Worm (Caenorhabditis elegans) whole organism, L1 larva: ENCODE measurements around the gene elo-8.

Source experiments
- C34B4.2 ChIP-seq: sonication (generic microtip); optimal IDR thresholded peaks from 2 replicates; lab custom pipeline; 2017; ENCODE audit warnings: mild to moderate bottlenecking, missing genetic modification characterization, missing compliant biosample characterization
- F16B12.6 ChIP-seq: fragments of 150-350 bp; optimal IDR thresholded peaks from 2 replicates; lab custom pipeline; 2014; ENCODE audit warnings: missing biosample characterization, missing genetic modification characterization
- aha-1 ChIP-seq: fragments of 150-350 bp; optimal IDR thresholded peaks from 2 replicates; lab custom pipeline; 2014; ENCODE audit warnings: missing biosample characterization, missing genetic modification characterization
- ceh-63 ChIP-seq: fragments of 200-800 bp; sonication (Bioruptor generic); optimal IDR thresholded peaks from 2 replicates; lab custom pipeline; 2018; ENCODE audit warnings: mild to moderate bottlenecking, missing genetic modification characterization, missing compliant biosample characterization
- ceh-82 ChIP-seq, 3 experiments: fragments of 150-350 bp in 1 of 3; sonication (generic microtip) in 2 of 3; optimal IDR thresholded peaks; 2 replicates each; lab custom pipeline; 2014 to 2017; ENCODE audit warnings: missing biosample characterization in 3 of 3, missing genetic modification characterization in 3 of 3
- ceh-90 ChIP-seq: sonication (generic microtip); optimal IDR thresholded peaks from 2 replicates; lab custom pipeline; 2016; ENCODE audit warnings: missing genetic modification characterization, missing compliant biosample characterization
- ces-1 ChIP-seq: fragments of 150-350 bp; optimal IDR thresholded peaks from 2 replicates; lab custom pipeline; 2014; ENCODE audit warnings: missing biosample characterization, missing genetic modification reagents, missing genetic modification characterization
- dpl-1 ChIP-seq, 3 experiments: fragments of 150-350 bp in 2 of 3; sonication (generic microtip) in 1 of 3; optimal IDR thresholded peaks; 2 replicates each; lab custom pipeline; 2014 to 2017; ENCODE audit warnings: missing biosample characterization in 3 of 3, missing genetic modification characterization in 3 of 3, missing genetic modification reagents in 3 of 3
- efl-1 ChIP-seq, 4 experiments: fragments of 150-350 bp; optimal IDR thresholded peaks in 3 of 4; peaks in 1 of 4; 1 replicate in 1 of 4; 2 replicates in 3 of 4; lab custom pipeline; 2014; ENCODE audit warnings: missing biosample characterization in 2 of 4, missing genetic modification characterization in 2 of 4, missing genetic modification reagents in 2 of 4
- egl-27 ChIP-seq, 2 experiments: fragments of 150-350 bp in 1 of 2; sonication (generic microtip); optimal IDR thresholded peaks; 3 replicates each; lab custom pipeline; 2017 to 2018; ENCODE audit warnings: missing biosample characterization in 2 of 2, missing genetic modification characterization in 2 of 2, missing genetic modification reagents in 2 of 2
- elt-2 ChIP-seq: sonication (generic microtip); optimal IDR thresholded peaks from 2 replicates; lab custom pipeline; 2016; ENCODE audit warnings: missing genetic modification characterization, mild to moderate bottlenecking, inconsistent platforms, missing compliant biosample characterization, missing genetic modification reagents
- ets-5 ChIP-seq: fragments of 200-800 bp; sonication (Bioruptor generic); IDR thresholded peaks from 2 replicates; pipeline ENCODE4 v1.3.6; 2022; ENCODE audit warnings: missing genetic modification characterization, missing compliant biosample characterization
- fkh-10 ChIP-seq: sonication (generic microtip); optimal IDR thresholded peaks from 2 replicates; lab custom pipeline; 2017; ENCODE audit warnings: missing biosample characterization, missing genetic modification reagents, missing genetic modification characterization
- fkh-4 ChIP-seq: sonication (generic microtip); optimal IDR thresholded peaks from 2 replicates; lab custom pipeline; 2016; ENCODE audit warnings: missing compliant biosample characterization, missing genetic modification characterization, borderline replicate concordance
- fkh-8 ChIP-seq: sonication (generic microtip); optimal IDR thresholded peaks from 2 replicates; lab custom pipeline; 2016; ENCODE audit warnings: mild to moderate bottlenecking, missing genetic modification characterization, missing compliant biosample characterization
- isw-1 ChIP-seq: fragments of 200-800 bp; sonication (Bioruptor generic); IDR thresholded peaks from 2 replicates; pipeline ENCODE4 v1.3.6; 2022; ENCODE audit warnings: missing genetic modification characterization, missing compliant biosample characterization
- lin-15B ChIP-seq: fragments of 150-350 bp; sonication (generic microtip); optimal IDR thresholded peaks from 3 replicates; lab custom pipeline; 2014; ENCODE audit warnings: missing biosample characterization, missing genetic modification characterization
- lin-39 ChIP-seq: fragments of 150-350 bp; optimal IDR thresholded peaks from 2 replicates; lab custom pipeline; 2014; ENCODE audit warnings: missing biosample characterization, missing genetic modification reagents, missing genetic modification characterization
- lsy-2 ChIP-seq, 2 experiments: fragments of 150-350 bp; optimal IDR thresholded peaks; 2 replicates each; lab custom pipeline; 2014; ENCODE audit warnings: missing biosample characterization in 2 of 2, missing genetic modification characterization in 2 of 2
- mab-9 ChIP-seq: fragments of 200-800 bp; sonication (Bioruptor generic); IDR thresholded peaks from 2 replicates; pipeline ENCODE4 v1.3.6; 2022; ENCODE audit warnings: missing genetic modification reagents, missing genetic modification characterization, missing compliant biosample characterization
- mef-2 ChIP-seq: fragments of 150-350 bp; optimal IDR thresholded peaks from 2 replicates; lab custom pipeline; 2014; ENCODE audit warnings: missing biosample characterization, missing genetic modification characterization
- nhr-12 ChIP-seq: sonication (generic microtip); optimal IDR thresholded peaks from 2 replicates; lab custom pipeline; 2017; ENCODE audit warnings: missing biosample characterization, missing genetic modification characterization
- nhr-20 ChIP-seq: sonication (generic microtip); optimal IDR thresholded peaks from 2 replicates; lab custom pipeline; 2016; ENCODE audit warnings: mild to moderate bottlenecking, missing genetic modification characterization, missing compliant biosample characterization
- nhr-237 ChIP-seq: fragments of 150-350 bp; optimal IDR thresholded peaks from 2 replicates; lab custom pipeline; 2014; ENCODE audit warnings: missing biosample characterization, missing genetic modification characterization
- nhr-47 ChIP-seq: sonication (generic microtip); optimal IDR thresholded peaks from 2 replicates; lab custom pipeline; 2016; ENCODE audit warnings: mild to moderate bottlenecking, missing genetic modification characterization, moderate library complexity, missing compliant biosample characterization
- nhr-71 ChIP-seq: sonication (generic microtip); optimal IDR thresholded peaks from 2 replicates; lab custom pipeline; 2016; ENCODE audit warnings: mild to moderate bottlenecking, missing genetic modification characterization, moderate library complexity, missing compliant biosample characterization
- nhr-77 ChIP-seq: fragments of 150-350 bp; optimal IDR thresholded peaks from 2 replicates; lab custom pipeline; 2014; ENCODE audit warnings: missing biosample characterization, missing genetic modification characterization
- nhr-84 ChIP-seq: sonication (generic microtip); optimal IDR thresholded peaks from 2 replicates; lab custom pipeline; 2017; ENCODE audit warnings: missing biosample characterization, missing genetic modification characterization
- nhr-85 ChIP-seq: sonication (generic microtip); peaks from one replicate; lab custom pipeline; 2016; ENCODE audit warnings: missing genetic modification characterization, inconsistent platforms, missing compliant biosample characterization
- rnt-1 ChIP-seq: sonication (generic microtip); optimal IDR thresholded peaks from 2 replicates; lab custom pipeline; 2016; ENCODE audit warnings: mild to moderate bottlenecking, missing genetic modification characterization, moderate library complexity, missing compliant biosample characterization
- sptf-1 ChIP-seq: fragments of 150-350 bp; optimal IDR thresholded peaks from 2 replicates; lab custom pipeline; 2014; ENCODE audit warnings: missing biosample characterization, missing genetic modification characterization
- swsn-7 ChIP-seq: sonication (generic microtip); optimal IDR thresholded peaks from 2 replicates; lab custom pipeline; 2016; ENCODE audit warnings: missing genetic modification characterization, missing compliant biosample characterization
- tbx-2 ChIP-seq: sonication (generic microtip); optimal IDR thresholded peaks from 2 replicates; lab custom pipeline; 2016; ENCODE audit warnings: missing genetic modification characterization, missing compliant biosample characterization
- unc-86 ChIP-seq: sonication (generic microtip); optimal IDR thresholded peaks from 2 replicates; lab custom pipeline; 2016; ENCODE audit warnings: missing genetic modification characterization, missing compliant biosample characterization
- unc-98 ChIP-seq: fragments of 200-800 bp; sonication (Bioruptor generic); IDR thresholded peaks from 2 replicates; pipeline ENCODE4 v1.3.6; 2022; ENCODE audit warnings: missing genetic modification characterization, missing compliant biosample characterization
- vab-15 ChIP-seq: sonication (generic microtip); optimal IDR thresholded peaks from 2 replicates; lab custom pipeline; 2017; ENCODE audit warnings: missing genotype, mild to moderate bottlenecking, missing genetic modification characterization, missing compliant biosample characterization

The elo-8 gene

DNA sequence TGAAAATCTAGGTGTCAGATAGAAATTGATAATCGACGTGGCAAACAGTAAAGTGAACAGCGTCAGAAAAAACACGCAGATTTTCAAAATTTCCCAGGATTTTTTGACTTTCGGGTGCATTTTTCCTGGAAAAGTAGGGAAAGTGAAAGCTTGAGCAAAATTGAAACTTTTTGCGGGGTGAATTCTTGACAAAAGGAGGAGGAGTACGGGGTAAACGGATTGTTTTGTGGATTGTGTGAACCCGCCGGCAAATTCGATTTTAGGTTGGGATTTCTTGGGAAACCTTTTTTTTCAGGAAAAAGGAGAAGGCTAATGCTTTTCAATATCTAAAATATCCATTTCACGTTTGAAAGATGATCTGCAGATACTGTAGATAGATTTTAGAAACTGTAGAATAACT lies 2.9 kb upstream of the elo-8 start, which contains the start of gene Y47D3A.34:
Gene Y47D3A.34, minus strand, starts transcription at position 120 of the 400 bp plus-strand sequence.
- TF ChIP-seq efl-1 (optimal IDR thresholded peaks at IDR 0.05; lab: Kevin White, UChicago): no peak
- TF ChIP-seq efl-1 (GFP tag; optimal IDR thresholded peaks at IDR 0.05 in 1 of 2; lab: Kevin White, UChicago): peak in 1 of 2 experiments; percentile 78
- TF ChIP-seq fkh-10 (GFP tag; lab: Kevin White, UChicago): peak; percentile 47
- TF ChIP-seq nhr-71 (tag; lab: Kevin White, UChicago): no peak
- no peak for TF ChIP-seq unc-86 (tag; lab: Kevin White, UChicago)
- no peak for TF ChIP-seq swsn-7 (tag; lab: Kevin White, UChicago)
- TF ChIP-seq lin-39 (tag; lab: Kevin White, UChicago): no peak
- TF ChIP-seq mef-2: no peak
- TF ChIP-seq elt-2: no peak
- TF ChIP-seq ceh-90 (tag; lab: Kevin White, UChicago): no peak

DNA sequence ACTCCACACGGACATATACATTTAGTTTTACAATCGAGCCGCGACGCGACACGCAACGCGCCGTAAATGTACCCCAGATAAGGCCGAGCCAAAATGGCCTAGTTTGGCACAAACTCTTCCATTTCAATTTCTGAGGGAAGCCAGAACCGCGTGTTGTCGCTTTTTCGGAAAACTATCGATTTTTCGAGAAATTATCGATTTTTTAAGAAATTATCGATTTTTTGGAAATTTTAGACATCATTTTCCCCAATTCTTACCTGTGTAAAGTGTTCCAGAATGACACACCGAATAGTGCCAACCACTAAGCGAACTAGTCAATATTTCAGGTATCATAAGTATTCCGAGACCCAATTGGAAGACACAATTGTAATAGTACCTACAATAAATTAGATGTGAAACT lies 461 bp downstream of the elo-8 start:
- no peak for TF ChIP-seq lin-15B (tag; lab: Kevin White, UChicago)
- no peak for TF ChIP-seq vab-15 (tag; lab: Kevin White, UChicago)
- TF ChIP-seq nhr-47: no peak
- TF ChIP-seq ets-5: no peak
- no peak for TF ChIP-seq lsy-2 (tag; optimal IDR thresholded peaks at IDR 0.05; lab: Kevin White, UChicago)
- no peak for TF ChIP-seq nhr-84 (tag; lab: Kevin White, UChicago)
- no peak for TF ChIP-seq nhr-20 (tag; lab: Kevin White, UChicago)
- TF ChIP-seq nhr-237: no peak
- TF ChIP-seq C34B4.2 (tag; lab: Kevin White, UChicago): no peak
- no peak for TF ChIP-seq efl-1 (optimal IDR thresholded peaks at IDR 0.05; lab: Kevin White, UChicago)
- no peak for TF ChIP-seq efl-1 (GFP tag; optimal IDR thresholded peaks at IDR 0.05 in 1 of 2; lab: Kevin White, UChicago)
- no peak for TF ChIP-seq nhr-12 (tag; lab: Kevin White, UChicago)
- no peak for TF ChIP-seq fkh-8 (tag; lab: Kevin White, UChicago)
- no peak for TF ChIP-seq ceh-63 (GFP tag; lab: Kevin White, UChicago)
- TF ChIP-seq unc-98: no peak
- no peak for TF ChIP-seq fkh-4 (tag; lab: Kevin White, UChicago)

DNA sequence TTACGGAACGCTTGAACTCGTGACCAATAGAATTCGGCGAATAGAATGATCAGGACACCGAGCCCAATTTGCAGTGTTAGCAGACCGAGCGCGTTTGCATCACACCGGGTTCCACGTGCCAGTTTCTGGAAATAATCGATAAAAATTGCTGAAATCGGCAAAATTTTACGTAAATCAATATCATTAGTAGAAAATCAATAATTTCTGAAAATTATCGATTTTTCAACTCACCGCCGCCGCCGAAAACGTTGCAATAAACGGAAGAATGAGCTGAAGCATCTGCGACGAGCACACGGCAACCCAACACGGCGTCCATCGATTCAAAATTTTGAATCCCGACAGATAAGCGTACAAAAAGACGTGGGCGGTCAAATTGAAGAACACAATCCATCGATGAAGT lies 1.3 kb downstream of the elo-8 start:
- TF ChIP-seq nhr-77 (tag; lab: Kevin White, UChicago): no peak
- no peak for TF ChIP-seq nhr-237
- TF ChIP-seq ces-1: no peak
- TF ChIP-seq rnt-1 (tag; lab: Kevin White, UChicago): peak; percentile 3
- no peak for TF ChIP-seq ceh-82 (tag; optimal IDR thresholded peaks at IDR 0.05; lab: Kevin White, UChicago)
- TF ChIP-seq tbx-2 (tag; lab: Kevin White, UChicago): no peak
- no peak for TF ChIP-seq nhr-85
- TF ChIP-seq F16B12.6: no peak

DNA sequence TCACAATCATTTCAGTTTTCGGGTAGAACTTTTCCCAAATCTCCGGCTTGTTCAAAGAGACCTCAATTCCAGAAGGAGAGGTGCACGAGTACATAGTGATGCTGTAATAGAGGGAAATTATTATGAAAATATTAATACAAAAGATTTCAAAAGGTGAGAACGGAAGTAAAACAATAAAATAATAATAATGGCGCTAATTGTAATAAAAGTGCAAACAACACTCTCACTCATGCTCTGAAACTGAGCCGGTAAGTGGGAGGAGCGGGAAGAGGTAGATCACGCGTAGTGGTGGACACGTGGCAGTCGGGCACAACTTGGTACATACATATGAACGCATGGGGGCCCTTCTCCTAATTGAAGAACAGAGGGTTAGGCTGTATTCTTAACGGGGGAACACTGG lies 4.8 kb downstream of the elo-8 start, which contains the start of gene tbx-37:
Gene tbx-37, minus strand, starts transcription at position 101 of the 400 bp plus-strand sequence.
- no peak for TF ChIP-seq ceh-63 (GFP tag; lab: Kevin White, UChicago)
- TF ChIP-seq dpl-1 (GFP tag; optimal IDR thresholded peaks at IDR 0.05; lab: Kevin White, UChicago): no peak
- no peak for TF ChIP-seq lsy-2 (tag; optimal IDR thresholded peaks at IDR 0.05; lab: Kevin White, UChicago)
- TF ChIP-seq isw-1 (GFP tag; lab: Robert Waterston, UW): no peak
- TF ChIP-seq egl-27 (tag; optimal IDR thresholded peaks at IDR 0.05; lab: Kevin White, UChicago): no peak
- no peak for TF ChIP-seq sptf-1
- TF ChIP-seq aha-1 (tag; lab: Kevin White, UChicago): no peak
- no peak for TF ChIP-seq lin-15B (tag; lab: Kevin White, UChicago)
- TF ChIP-seq nhr-85: no peak
- no peak for TF ChIP-seq mab-9 (GFP tag; lab: Robert Waterston, UW)
- no peak for TF ChIP-seq F16B12.6
- no peak for TF ChIP-seq ceh-82 (tag; optimal IDR thresholded peaks at IDR 0.05; lab: Kevin White, UChicago)
